Fruit fly (Drosophila melanogaster): ENCODE data around the gene GluRS-m.

DNA sequence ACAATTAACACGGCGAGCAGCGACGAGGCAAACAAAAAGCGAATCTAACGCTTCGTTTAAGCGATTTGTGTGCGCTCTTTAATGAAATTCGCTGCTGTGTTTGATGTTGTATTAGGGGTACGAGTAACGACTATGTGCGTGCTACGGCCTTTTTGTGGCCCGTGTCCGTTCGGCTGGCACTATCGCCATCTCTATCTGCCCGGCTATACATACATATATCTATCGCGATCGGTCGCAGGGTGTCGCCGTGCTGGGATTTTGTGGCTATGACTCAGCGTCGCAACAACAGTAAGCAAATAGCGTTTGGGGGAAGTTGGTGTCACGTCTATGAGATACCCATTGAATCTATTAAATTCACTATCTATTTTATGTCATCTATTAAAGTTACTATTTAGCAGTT lies 23.3 kb downstream of the GluRS-m start:
- no peak for TF ChIP-seq psq (optimal IDR thresholded peaks at IDR 0.05)
- TF ChIP-seq pan (optimal IDR thresholded peaks at IDR 0.05): no peak

All from whole organism.